Fruit fly (Drosophila melanogaster): Measurements from ENCODE around the gene APC7.

Gene APC7

dm6 chrX:6601641-6602276 is 4.9 kb downstream of the APC7 start (continued):
- peak; percentile 93 for TF ChIP-seq CG3281 (GFP tag; optimal IDR thresholded peaks at IDR 0.05)
- TF ChIP-seq CG9609 (GFP tag; optimal IDR thresholded peaks at IDR 0.05): peak; percentile 69
- peak; percentile 58 for TF ChIP-seq CG10565 (GFP tag; optimal IDR thresholded peaks at IDR 0.05)
- TF ChIP-seq CG14710 (tag; optimal IDR thresholded peaks at IDR 0.05): peak; percentile 91
- peak; percentile 62; the same call in 2 of the 3 replicates for TF ChIP-seq C15 (GFP tag; IDR thresholded peaks at IDR 0.05)
- peak; percentile 44 for TF ChIP-seq CG31224 (GFP tag; IDR thresholded peaks at IDR 0.05)
- TF ChIP-seq CG9797 (GFP tag; optimal IDR thresholded peaks at IDR 0.05): peak; percentile 24
- TF ChIP-seq CG2129 (GFP tag; IDR thresholded peaks at IDR 0.05; ENCODE audit: partially characterized antibody): no peak
- TF ChIP-seq slp2 (GFP tag; optimal IDR thresholded peaks at IDR 0.05): peak; percentile 73
- peak; percentile 50; the same call in 1 of the 2 replicates for TF ChIP-seq CG43689 (GFP tag; IDR thresholded peaks at IDR 0.05)
- peak; percentile 94 for TF ChIP-seq unpg (GFP tag; optimal IDR thresholded peaks at IDR 0.05)
- peak; percentile 90 for TF ChIP-seq ind (GFP tag; optimal IDR thresholded peaks at IDR 0.05)
- TF ChIP-seq otp (GFP tag; IDR thresholded peaks at IDR 0.05): peak; percentile 81
- peak in 1 of 2 experiments; percentile 46 for TF ChIP-seq crp (GFP tag; optimal IDR thresholded peaks at IDR 0.05)
- TF ChIP-seq HLH4C (GFP tag; IDR thresholded peaks at IDR 0.05; ENCODE audit: partially characterized antibody): no peak
- TF ChIP-seq CG16863 (GFP tag; optimal IDR thresholded peaks at IDR 0.05): peak; percentile 74
- peak; percentile 78 for TF ChIP-seq CG10274 (GFP tag; optimal IDR thresholded peaks at IDR 0.05)
- TF ChIP-seq pan (optimal IDR thresholded peaks at IDR 0.05): no peak
- TF ChIP-seq pan (GFP tag; optimal IDR thresholded peaks at IDR 0.05 in 1 of 2, IDR thresholded peaks at IDR 0.05 in 1 of 2): peak in 1 of 2 experiments; percentile 91
- TF ChIP-seq CG6791 (GFP tag; IDR thresholded peaks at IDR 0.05; ENCODE audit: partially characterized antibody): peak; percentile 34; the same call in 1 of the 3 replicates
- peak; percentile 85 for TF ChIP-seq ken (GFP tag; IDR thresholded peaks at IDR 0.05)
- peak; percentile 83 for TF ChIP-seq jumu (GFP tag; optimal IDR thresholded peaks at IDR 0.05)
- TF ChIP-seq CG10366 (GFP tag; IDR thresholded peaks at IDR 0.05): peak; percentile 79
- peak; percentile 56 for TF ChIP-seq CG15073 (GFP tag; optimal IDR thresholded peaks at IDR 0.05)
- TF ChIP-seq Neu2 (GFP tag; optimal IDR thresholded peaks at IDR 0.05; ENCODE audit: borderline replicate concordance): no peak
- peak; percentile 88 for TF ChIP-seq CG12104 (GFP tag; optimal IDR thresholded peaks at IDR 0.05)
- TF ChIP-seq hkb (optimal IDR thresholded peaks at IDR 0.05): no peak
- TF ChIP-seq hkb (GFP tag; IDR thresholded peaks at IDR 0.05): peak; percentile 93
- peak; percentile 80 for TF ChIP-seq CG33557 (GFP tag; optimal IDR thresholded peaks at IDR 0.05)
- peak; percentile 65 for TF ChIP-seq gt (GFP tag; IDR thresholded peaks at IDR 0.05)
- TF ChIP-seq CG8089 (GFP tag; optimal IDR thresholded peaks at IDR 0.05): peak; percentile 70
- peak; percentile 83 for TF ChIP-seq CG4707 (GFP tag; optimal IDR thresholded peaks at IDR 0.05)
- no peak for TF ChIP-seq D (optimal IDR thresholded peaks at IDR 0.05)
- peak; percentile 94 for TF ChIP-seq D (GFP tag; optimal IDR thresholded peaks at IDR 0.05)
- TF ChIP-seq ac (GFP tag; optimal IDR thresholded peaks at IDR 0.05): peak; percentile 75
- peak; percentile 57; the same call in 1 of the 2 replicates for TF ChIP-seq dan (GFP tag; IDR thresholded peaks at IDR 0.05)
- TF ChIP-seq CG30020 (tag; optimal IDR thresholded peaks at IDR 0.05): peak; percentile 72
- TF ChIP-seq dysf (GFP tag; IDR thresholded peaks at IDR 0.05): peak; percentile 93
- 0 out of 3 replicates have a peak, but pooled peaks have one; percentile 38 for TF ChIP-seq CG16813 (GFP tag; IDR thresholded peaks at IDR 0.05; ENCODE audit: partially characterized antibody)
- peak; percentile 78 for TF ChIP-seq wdn (GFP tag; IDR thresholded peaks at IDR 0.05)
- peak; percentile 82 for TF ChIP-seq CG12769 (tag; optimal IDR thresholded peaks at IDR 0.05)
- peak; percentile 95 for TF ChIP-seq Hmr (GFP tag; optimal IDR thresholded peaks at IDR 0.05)
- peak; percentile 89 for TF ChIP-seq CG17568 (GFP tag; optimal IDR thresholded peaks at IDR 0.05)
- TF ChIP-seq eyg (GFP tag; optimal IDR thresholded peaks at IDR 0.05): peak; percentile 79
- peak; percentile 68; the same call in 1 of the 2 replicates for TF ChIP-seq GATAe (GFP tag; conservative IDR thresholded peaks at IDR 0.05)
- TF ChIP-seq NC2α (GFP tag; optimal IDR thresholded peaks at IDR 0.05): peak; percentile 11
- peak; percentile 82 for TF ChIP-seq CG6272 (GFP tag; IDR thresholded peaks at IDR 0.05)
- peak; percentile 90 for TF ChIP-seq so (GFP tag; IDR thresholded peaks at IDR 0.05)
- TF ChIP-seq CG30431 (GFP tag; optimal IDR thresholded peaks at IDR 0.05): peak; percentile 90
- peak; percentile 70 for TF ChIP-seq CG2116 (GFP tag; optimal IDR thresholded peaks at IDR 0.05)

Data from whole organism, embryonic.